Worm (Caenorhabditis elegans) whole organism, L4/young adult: ENCODE data around the gene K11E4.6.

Source experiments
- W03F9.2 ChIP-seq: fragments of 150-350 bp; optimal IDR thresholded peaks from 2 replicates; lab custom pipeline; 2014; ENCODE audit warnings: missing biosample characterization, missing genetic modification characterization
- dao-5 ChIP-seq: sonication (generic microtip); optimal IDR thresholded peaks from 2 replicates; lab custom pipeline; 2016; ENCODE audit warnings: missing genotype, missing genetic modification characterization, moderate library complexity, missing compliant biosample characterization

ce11 chrX:13724364-13724763 lies at the start of gene K11E4.6:
- TF ChIP-seq W03F9.2 (tag; lab: Kevin White, UChicago) (no peak), dao-5 (tag; lab: Kevin White, UChicago) (no peak)
